Fruit fly (Drosophila melanogaster) whole organism, embryonic: ENCODE results near the gene CG44261.

Experiments
- Abd-B ChIP-seq: fragments of 200-800 bp; sonication (Bioruptor generic); optimal IDR thresholded peaks from 2 replicates; lab custom pipeline; 2018; ENCODE audit warnings: missing biosample characterization, mild to moderate bottlenecking, missing genetic modification characterization, moderate library complexity
- C15 ChIP-seq: fragments of 200-800 bp; sonication (Bioruptor generic); IDR thresholded peaks from 3 replicates; pipeline ENCODE4 v1.3.6; 2022; ENCODE audit warnings: missing biosample characterization, missing genetic modification characterization
- CG10321 ChIP-seq: fragments of 200-800 bp; sonication (Bioruptor generic); IDR thresholded peaks from 2 replicates; pipeline ENCODE4 v1.3.6; 2022; ENCODE audit warnings: missing biosample characterization, missing genetic modification characterization
- CG10654 ChIP-seq: fragments of 200-800 bp; sonication (Bioruptor generic); optimal IDR thresholded peaks from 2 replicates; lab custom pipeline; 2016; ENCODE audit warnings: missing biosample characterization, missing genetic modification characterization
- CG12391 ChIP-seq: fragments of 200-800 bp; sonication (Bioruptor generic); optimal IDR thresholded peaks from 3 replicates; lab custom pipeline; 2018; ENCODE audit warnings: missing biosample characterization, mild to moderate bottlenecking, missing genetic modification characterization, moderate library complexity
- CG14441 ChIP-seq: fragments of 200-800 bp; sonication (Bioruptor generic); IDR thresholded peaks from 2 replicates; pipeline ENCODE4 v1.3.6; 2022; ENCODE audit warnings: missing biosample characterization, missing genetic modification characterization
- CG1647 ChIP-seq: fragments of 200-800 bp; sonication (Bioruptor generic); optimal IDR thresholded peaks from 3 replicates; lab custom pipeline; 2016; ENCODE audit warnings: missing biosample characterization, missing genetic modification characterization
- CG16863 ChIP-seq: fragments of 200-800 bp; sonication (Bioruptor generic); optimal IDR thresholded peaks from 3 replicates; lab custom pipeline; 2016; ENCODE audit warnings: missing biosample characterization, missing genetic modification characterization
- CG17912 ChIP-seq: fragments of 200-800 bp; sonication (Bioruptor generic); optimal IDR thresholded peaks from 2 replicates; lab custom pipeline; 2018; ENCODE audit warnings: missing biosample characterization, mild to moderate bottlenecking, missing genetic modification characterization
- CG18619 ChIP-seq: fragments of 200-800 bp; sonication (Bioruptor generic); optimal IDR thresholded peaks from 3 replicates; lab custom pipeline; 2017; ENCODE audit warnings: missing biosample characterization, mild to moderate bottlenecking, missing genetic modification characterization
- CG2678 ChIP-seq: fragments of 200-800 bp; sonication (Bioruptor generic); optimal IDR thresholded peaks from 3 replicates; lab custom pipeline; 2019; ENCODE audit warnings: missing biosample characterization, mild to moderate bottlenecking, missing genetic modification characterization, moderate library complexity
- CG3065 ChIP-seq: fragments of 200-800 bp; sonication (Bioruptor generic); optimal IDR thresholded peaks from 2 replicates; lab custom pipeline; 2016; ENCODE audit warnings: missing biosample characterization, missing genetic modification characterization
- CG31365 ChIP-seq: fragments of 200-800 bp; sonication (Bioruptor generic); optimal IDR thresholded peaks from 2 replicates; lab custom pipeline; 2018; ENCODE audit warnings: missing biosample characterization, mild to moderate bottlenecking, missing genetic modification characterization
- CG32532 ChIP-seq: fragments of 200-800 bp; sonication (Bioruptor generic); IDR thresholded peaks from 2 replicates; pipeline ENCODE4 v1.3.6; 2022; ENCODE audit warnings: missing biosample characterization, missing genetic modification characterization
- CG4328 ChIP-seq: fragments of 200-800 bp; sonication (Bioruptor generic); optimal IDR thresholded peaks from 3 replicates; lab custom pipeline; 2017; ENCODE audit warnings: missing biosample characterization, missing genetic modification reagents, missing genetic modification characterization
- CG4360 ChIP-seq: fragments of 200-800 bp; sonication (Bioruptor generic); IDR thresholded peaks from 2 replicates; pipeline ENCODE4 v1.3.6; 2022; ENCODE audit warnings: missing biosample characterization, missing genetic modification characterization
- CG5245 ChIP-seq: fragments of 200-800 bp; sonication (Bioruptor generic); optimal IDR thresholded peaks from 3 replicates; lab custom pipeline; 2016; ENCODE audit warnings: missing biosample characterization, missing genetic modification characterization
- CG7745 ChIP-seq: fragments of 200-800 bp; sonication (Bioruptor generic); optimal IDR thresholded peaks from 2 replicates; lab custom pipeline; 2018; ENCODE audit warnings: missing biosample characterization, mild to moderate bottlenecking, missing genetic modification characterization, moderate library complexity
- CG7839 ChIP-seq: fragments of 200-800 bp; sonication (Bioruptor generic); optimal IDR thresholded peaks from 3 replicates; lab custom pipeline; 2018; ENCODE audit warnings: missing biosample characterization, mild to moderate bottlenecking, missing genetic modification characterization, moderate library complexity
- CoRest ChIP-seq: fragments of 200-800 bp; sonication (Bioruptor generic); optimal IDR thresholded peaks from 3 replicates; lab custom pipeline; 2018; ENCODE audit warnings: missing biosample characterization, mild to moderate bottlenecking, missing genetic modification characterization, moderate library complexity
- Dbx ChIP-seq: fragments of 200-800 bp; sonication (Bioruptor generic); IDR thresholded peaks from 3 replicates; pipeline ENCODE4 v1.3.6; 2022; ENCODE audit warnings: missing biosample characterization, missing genetic modification characterization
- Dip3 ChIP-seq: fragments of 200-800 bp; sonication (Bioruptor generic); optimal IDR thresholded peaks from 3 replicates; lab custom pipeline; 2016; ENCODE audit warnings: missing biosample characterization, missing genetic modification characterization
- Drgx ChIP-seq: fragments of 200-800 bp; sonication (Bioruptor generic); IDR thresholded peaks from 2 replicates; pipeline ENCODE4 v1.3.6; 2022; ENCODE audit warnings: missing biosample characterization, missing genetic modification characterization
- Fer2 ChIP-seq: fragments of 200-800 bp; sonication (Bioruptor generic); optimal IDR thresholded peaks from 2 replicates; lab custom pipeline; 2018; ENCODE audit warnings: missing biosample characterization, mild to moderate bottlenecking, missing genetic modification characterization, moderate library complexity
- HHEX ChIP-seq: fragments of 200-800 bp; sonication (Bioruptor generic); optimal IDR thresholded peaks from 3 replicates; lab custom pipeline; 2017; ENCODE audit warnings: missing biosample characterization, mild to moderate bottlenecking, missing genetic modification characterization, missing genetic modification reagents
- HLH3B ChIP-seq: fragments of 200-800 bp; sonication (Bioruptor generic); IDR thresholded peaks from 2 replicates; pipeline ENCODE4 v1.3.6; 2022; ENCODE audit warnings: missing biosample characterization, missing genetic modification characterization
- Lhr ChIP-seq: fragments of 200-800 bp; sonication (Bioruptor generic); optimal IDR thresholded peaks from 3 replicates; lab custom pipeline; 2017; ENCODE audit warnings: mild to moderate bottlenecking, missing biosample characterization, missing genetic modification reagents, missing genetic modification characterization
- Med ChIP-seq: fragments of 200-800 bp; sonication (Bioruptor generic); peaks from one replicate; lab custom pipeline; 2016; ENCODE audit warnings: missing biosample characterization, missing genetic modification characterization, mild to moderate bottlenecking, inconsistent platforms, moderate library complexity
- Scr ChIP-seq: fragments of 200-800 bp; sonication (Bioruptor generic); IDR thresholded peaks from 2 replicates; pipeline ENCODE4 v1.3.6; 2022; ENCODE audit warnings: missing biosample characterization, missing genetic modification characterization; ENCODE audit not compliant: partially characterized antibody
- Sin3A ChIP-seq: fragments of >200 bp; optimal IDR thresholded peaks from 2 replicates; lab custom pipeline; 2018
- Six4 ChIP-seq: fragments of 200-800 bp; sonication (Bioruptor generic); optimal IDR thresholded peaks from 2 replicates; lab custom pipeline; 2016; ENCODE audit warnings: missing biosample characterization, missing genetic modification characterization
- Tbp ChIP-seq: fragments of >200 bp; optimal IDR thresholded peaks from 2 replicates; lab custom pipeline; 2018; ENCODE audit warnings: missing biosample characterization, missing genetic modification characterization
- Trl ChIP-seq, 3 experiments: fragments of >200 bp in 2 of 3; fragments of 200-800 bp in 1 of 3; sonication (Bioruptor generic) in 1 of 3; optimal IDR thresholded peaks; 2 replicates in 1 of 3; 3 replicates in 2 of 3; lab custom pipeline; 2016 to 2017; ENCODE audit warnings: missing biosample characterization in 1 of 3, missing genetic modification characterization in 1 of 3
- ash1 ChIP-seq: fragments of 200-800 bp; sonication (Bioruptor generic); optimal IDR thresholded peaks from 2 replicates; lab custom pipeline; 2018; ENCODE audit warnings: missing biosample characterization, mild to moderate bottlenecking, missing genetic modification characterization
- btn ChIP-seq: fragments of 200-800 bp; sonication (Bioruptor generic); optimal IDR thresholded peaks from 2 replicates; lab custom pipeline; 2016; ENCODE audit warnings: missing biosample characterization, missing genetic modification characterization
- chinmo ChIP-seq: fragments of 200-800 bp; sonication (Bioruptor generic); IDR thresholded peaks from 4 replicates; pipeline ENCODE4 v1.3.6; 2022; ENCODE audit warnings: missing biosample characterization, missing genetic modification characterization; ENCODE audit not compliant: partially characterized antibody
- da ChIP-seq: fragments of 200-800 bp; sonication (Bioruptor generic); optimal IDR thresholded peaks from 2 replicates; lab custom pipeline; 2016; ENCODE audit warnings: missing biosample characterization, missing genetic modification characterization
- ems ChIP-seq: fragments of 200-800 bp; sonication (Bioruptor generic); optimal IDR thresholded peaks from 3 replicates; lab custom pipeline; 2016; ENCODE audit warnings: missing biosample characterization, missing genetic modification characterization
- knrl ChIP-seq: fragments of 200-800 bp; sonication (Bioruptor generic); IDR thresholded peaks from 3 replicates; pipeline ENCODE4 v1.3.6; 2022; ENCODE audit warnings: missing biosample characterization, missing genetic modification characterization; ENCODE audit not compliant: partially characterized antibody
- lilli ChIP-seq: fragments of 200-800 bp; sonication (Bioruptor generic); optimal IDR thresholded peaks from 3 replicates; lab custom pipeline; 2016; ENCODE audit warnings: missing biosample characterization, missing genetic modification characterization
- lola ChIP-seq, 3 experiments: fragments of >200 bp in 2 of 3; fragments of 200-800 bp in 1 of 3; sonication (Bioruptor generic) in 1 of 3; optimal IDR thresholded peaks; 2 replicates each; lab custom pipeline; 2017 to 2019; ENCODE audit warnings: missing biosample characterization in 3 of 3, missing genetic modification characterization in 3 of 3, mild to moderate bottlenecking in 1 of 3, moderate library complexity in 1 of 3
- p53 ChIP-seq: fragments of 200-800 bp; sonication (Bioruptor generic); optimal IDR thresholded peaks from 2 replicates; lab custom pipeline; 2016; ENCODE audit warnings: missing biosample characterization, missing genetic modification characterization
- pb ChIP-seq: fragments of 200-800 bp; sonication (Bioruptor generic); optimal IDR thresholded peaks from 3 replicates; lab custom pipeline; 2016; ENCODE audit warnings: missing biosample characterization, missing genetic modification characterization
- scrt ChIP-seq: fragments of 200-800 bp; sonication (Bioruptor generic); optimal IDR thresholded peaks from 2 replicates; lab custom pipeline; 2018; ENCODE audit warnings: missing biosample characterization, mild to moderate bottlenecking, missing genetic modification characterization, moderate library complexity
- shn ChIP-seq: fragments of 200-800 bp; sonication (Bioruptor generic); optimal IDR thresholded peaks from 3 replicates; lab custom pipeline; 2016; ENCODE audit warnings: missing biosample characterization, missing genetic modification characterization
- sisA ChIP-seq: fragments of 200-800 bp; sonication (Bioruptor generic); IDR thresholded peaks from 2 replicates; pipeline ENCODE4 v1.3.6; 2022; ENCODE audit warnings: missing biosample characterization, missing genetic modification characterization
- slp2 ChIP-seq: fragments of 200-800 bp; sonication (Bioruptor generic); optimal IDR thresholded peaks from 2 replicates; lab custom pipeline; 2016; ENCODE audit warnings: missing biosample characterization, missing genetic modification characterization
- sr ChIP-seq: fragments of 200-800 bp; sonication (Bioruptor generic); IDR thresholded peaks from 3 replicates; pipeline ENCODE4 v1.3.6; 2022; ENCODE audit warnings: missing biosample characterization, missing genetic modification characterization
- ssp ChIP-seq: fragments of 200-800 bp; sonication (Bioruptor generic); IDR thresholded peaks from 2 replicates; pipeline ENCODE4 v1.3.6; 2022; ENCODE audit warnings: missing biosample characterization, missing genetic modification characterization
- twi ChIP-seq: fragments of 200-800 bp; optimal IDR thresholded peaks from 2 replicates; lab custom pipeline; 2019; ENCODE audit warnings: missing biosample characterization, mild to moderate bottlenecking, missing genetic modification characterization, moderate library complexity
- vfl ChIP-seq: fragments of 200-800 bp; sonication (Bioruptor generic); optimal IDR thresholded peaks from 2 replicates; lab custom pipeline; 2016; ENCODE audit warnings: missing biosample characterization, missing genetic modification characterization

The CG44261 gene

DNA sequence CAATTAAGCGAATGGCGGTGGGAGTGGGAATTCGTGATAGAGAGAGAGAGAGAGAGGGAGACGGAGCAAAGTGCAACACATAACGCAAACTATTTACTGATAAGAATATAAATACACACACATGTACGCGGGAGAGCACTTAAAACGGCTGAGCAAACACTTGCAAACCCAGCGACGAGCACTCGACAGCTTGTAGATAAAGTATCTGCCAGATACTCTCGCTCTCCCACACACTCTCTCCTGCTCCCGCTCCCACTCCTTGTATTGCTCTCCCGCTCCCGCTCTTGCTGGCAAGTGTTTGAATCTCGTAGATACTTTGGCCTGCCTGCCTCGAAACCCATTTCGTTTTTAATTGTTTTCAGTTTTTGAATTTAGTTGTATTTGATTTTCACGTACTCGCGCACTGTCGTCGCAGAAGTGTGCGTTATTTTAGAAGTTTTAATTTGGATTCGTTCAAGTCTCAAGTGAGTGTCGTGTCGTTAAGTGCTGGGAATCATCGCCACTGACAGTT is 20.3 kb upstream of the CG44261 start (continued):
- TF ChIP-seq knrl (no peak), CG17912 (peak; percentile 18), CG4328 (GFP tag; lab: Kevin White, UChicago) (peak; percentile 72), CG14441 (no peak), ems (GFP tag; lab: Kevin White, UChicago) (no peak), CG1647 (GFP tag; lab: Kevin White, UChicago) (no peak), CG16863 (GFP tag; lab: Kevin White, UChicago) (no peak), Abd-B (no peak), Dip3 (GFP tag; lab: Kevin White, UChicago) (no peak), da (GFP tag; lab: Kevin White, UChicago) (no peak), slp2 (no peak), CG5245 (no peak), CG10654 (no peak), p53 (GFP tag; lab: Kevin White, UChicago) (no peak), CG7745 (peak; percentile 11), Trl (optimal IDR thresholded peaks at IDR 0.05; lab: Kevin White, UChicago) (peak; percentile 99 to 100), Trl (GFP tag; optimal IDR thresholded peaks at IDR 0.05; lab: Kevin White, UChicago) (peak; percentile 62), lilli (peak; percentile 18), CG4360 (GFP tag; lab: Robert Waterston, UW) (peak; percentile 54), Fer2 (tag; lab: Kevin White, UChicago) (no peak), C15 (GFP tag; lab: Robert Waterston, UW) (no peak), CG31365 (tag; lab: Kevin White, UChicago) (peak; percentile 47), HHEX (GFP tag; lab: Kevin White, UChicago) (peak; percentile 62), sr (GFP tag; lab: Robert Waterston, UW) (no peak), Scr (GFP tag; lab: Robert Waterston, UW) (peak; percentile 41; the same call in 1 of the 2 replicates), CG12391 (tag; lab: Kevin White, UChicago) (no peak), vfl (GFP tag; lab: Kevin White, UChicago) (no peak), CG10321 (0 out of 2 replicates have a peak, but pooled peaks have one; percentile 15), CG3065 (GFP tag; lab: Kevin White, UChicago) (no peak), CG18619 (no peak), twi (tag; lab: Kevin White, UChicago) (peak; percentile 38), scrt (GFP tag; lab: Kevin White, UChicago) (peak; percentile 8), CG2678 (tag; lab: Kevin White, UChicago) (peak; percentile 29), CG32532 (GFP tag; lab: Robert Waterston, UW) (peak; percentile 71; the same call in 1 of the 2 replicates), btn (GFP tag; lab: Kevin White, UChicago) (no peak), ssp (GFP tag; lab: Robert Waterston, UW) (no peak), chinmo (GFP tag; lab: Robert Waterston, UW) (peak; percentile 98), Six4 (GFP tag; lab: Kevin White, UChicago) (no peak), HLH3B (GFP tag; lab: Robert Waterston, UW) (no peak), Drgx (GFP tag; lab: Robert Waterston, UW) (peak; percentile 62), Med (GFP tag; lab: Kevin White, UChicago) (peak; percentile 54), Sin3A (no peak), Tbp (GFP tag; lab: Kevin White, UChicago) (no peak), Dbx (GFP tag; lab: Robert Waterston, UW) (peak; percentile 58; the same call in 1 of the 3 replicates), CoRest (tag; lab: Kevin White, UChicago) (no peak), pb (peak; percentile 8), CG7839 (peak; percentile 3), ash1 (no peak), lola (GFP tag; optimal IDR thresholded peaks at IDR 0.05; lab: Kevin White, UChicago) (no peak), shn (GFP tag; lab: Kevin White, UChicago) (no peak), Lhr (GFP tag; lab: Kevin White, UChicago) (no peak), sisA (GFP tag; lab: Robert Waterston, UW) (no peak)
